Fruit fly (Drosophila melanogaster) whole organism, embryonic: ENCODE measurements around the gene CG33098.
A peak's percentile ranks its signal among the peaks of the same experiment; 100 is the strongest.

ENCODE experiments used
- Ada2b ChIP-seq: fragments of 200-800 bp; sonication (Bioruptor generic); IDR thresholded peaks from 2 replicates; pipeline ENCODE4 v1.3.6; 2022; ENCODE audit warnings: missing biosample characterization, missing genetic modification characterization
- Bteb2 ChIP-seq: fragments of 200-800 bp; sonication (Bioruptor generic); optimal IDR thresholded peaks from 2 replicates; lab custom pipeline; 2016; ENCODE audit warnings: missing biosample characterization, missing genetic modification characterization
- CG12219 ChIP-seq: fragments of 200-800 bp; sonication (Bioruptor generic); optimal IDR thresholded peaks from 3 replicates; lab custom pipeline; 2018; ENCODE audit warnings: missing biosample characterization, mild to moderate bottlenecking, missing genetic modification characterization
- CG1233 ChIP-seq: fragments of 200-800 bp; sonication (Bioruptor generic); optimal IDR thresholded peaks from 4 replicates; lab custom pipeline; 2018; ENCODE audit warnings: missing biosample characterization, mild to moderate bottlenecking, missing genetic modification characterization
- CG12659 ChIP-seq: fragments of 200-800 bp; sonication (Bioruptor generic); optimal IDR thresholded peaks from 3 replicates; lab custom pipeline; 2017; ENCODE audit warnings: mild to moderate bottlenecking, missing biosample characterization, missing genetic modification reagents, missing genetic modification characterization
- CG1529 ChIP-seq: fragments of 200-800 bp; sonication (Bioruptor generic); optimal IDR thresholded peaks from 3 replicates; lab custom pipeline; 2018; ENCODE audit warnings: missing biosample characterization, missing genetic modification characterization
- CG16813 ChIP-seq: fragments of 200-800 bp; sonication (Bioruptor generic); IDR thresholded peaks from 3 replicates; pipeline ENCODE4 v1.3.6; 2022; ENCODE audit warnings: missing biosample characterization, missing genetic modification characterization; ENCODE audit not compliant: partially characterized antibody
- CG16863 ChIP-seq: fragments of 200-800 bp; sonication (Bioruptor generic); optimal IDR thresholded peaks from 3 replicates; lab custom pipeline; 2016; ENCODE audit warnings: missing biosample characterization, missing genetic modification characterization
- CG17186 ChIP-seq: fragments of 200-800 bp; sonication (Bioruptor generic); optimal IDR thresholded peaks from 3 replicates; lab custom pipeline; 2017; ENCODE audit warnings: missing biosample characterization, missing genetic modification reagents, missing genetic modification characterization
- CG17359 ChIP-seq: fragments of 200-800 bp; sonication (Bioruptor generic); optimal IDR thresholded peaks from 3 replicates; lab custom pipeline; 2018; ENCODE audit warnings: missing biosample characterization, mild to moderate bottlenecking, missing genetic modification characterization, moderate library complexity
- CG17568 ChIP-seq: fragments of 200-800 bp; sonication (Bioruptor generic); optimal IDR thresholded peaks from 2 replicates; lab custom pipeline; 2018; ENCODE audit warnings: missing biosample characterization, mild to moderate bottlenecking, missing genetic modification characterization, moderate library complexity
- CG17612 ChIP-seq: fragments of 200-800 bp; sonication (Bioruptor generic); IDR thresholded peaks from 2 replicates; pipeline ENCODE4 v1.3.6; 2022; ENCODE audit warnings: missing biosample characterization, missing genetic modification characterization
- CG17912 ChIP-seq: fragments of 200-800 bp; sonication (Bioruptor generic); optimal IDR thresholded peaks from 2 replicates; lab custom pipeline; 2018; ENCODE audit warnings: missing biosample characterization, mild to moderate bottlenecking, missing genetic modification characterization
- CG18011 ChIP-seq: fragments of 200-800 bp; sonication (Bioruptor generic); optimal IDR thresholded peaks from 2 replicates; lab custom pipeline; 2017; ENCODE audit warnings: missing biosample characterization, missing genetic modification characterization, mild to moderate bottlenecking, moderate library complexity, missing genotype
- CG18764 ChIP-seq: fragments of 200-800 bp; sonication (Bioruptor generic); optimal IDR thresholded peaks from 3 replicates; lab custom pipeline; 2016; ENCODE audit warnings: missing biosample characterization, missing genetic modification characterization
- CG2120 ChIP-seq: fragments of 200-800 bp; sonication (Bioruptor generic); optimal IDR thresholded peaks from 3 replicates; lab custom pipeline; 2016; ENCODE audit warnings: missing biosample characterization, missing genetic modification characterization
- CG2129 ChIP-seq: fragments of 200-800 bp; sonication (Bioruptor generic); IDR thresholded peaks from 2 replicates; pipeline ENCODE4 v1.3.6; 2022; ENCODE audit warnings: missing biosample characterization, missing genetic modification characterization; ENCODE audit not compliant: partially characterized antibody
- CG2712 ChIP-seq: fragments of 200-800 bp; optimal IDR thresholded peaks from 3 replicates; lab custom pipeline; 2019; ENCODE audit warnings: missing biosample characterization, mild to moderate bottlenecking, missing genetic modification characterization, moderate library complexity
- CG30431 ChIP-seq: fragments of 200-800 bp; sonication (Bioruptor generic); optimal IDR thresholded peaks from 2 replicates; lab custom pipeline; 2017; ENCODE audit warnings: missing biosample characterization, missing genetic modification characterization
- CG7928 ChIP-seq: fragments of 200-800 bp; sonication (Bioruptor generic); optimal IDR thresholded peaks from 2 replicates; lab custom pipeline; 2017; ENCODE audit warnings: missing biosample characterization, mild to moderate bottlenecking, missing genetic modification characterization
- CG9609 ChIP-seq: fragments of 200-800 bp; sonication (Bioruptor generic); optimal IDR thresholded peaks from 3 replicates; lab custom pipeline; 2016; ENCODE audit warnings: missing biosample characterization, missing genetic modification characterization
- D19A ChIP-seq: fragments of 200-800 bp; optimal IDR thresholded peaks from 3 replicates; lab custom pipeline; 2019; ENCODE audit warnings: missing biosample characterization, mild to moderate bottlenecking, missing genetic modification characterization, moderate library complexity
- Dp ChIP-seq: fragments of 200-800 bp; sonication (Bioruptor generic); optimal IDR thresholded peaks from 2 replicates; lab custom pipeline; 2018; ENCODE audit warnings: missing biosample characterization, mild to moderate bottlenecking, missing genetic modification characterization, moderate library complexity
- Dref ChIP-seq: fragments of 200-800 bp; sonication (Bioruptor generic); IDR thresholded peaks from 2 replicates; pipeline ENCODE4 v1.3.6; 2022; ENCODE audit warnings: missing biosample characterization, missing genetic modification characterization
- GATAe ChIP-seq: fragments of 200-800 bp; sonication (Bioruptor generic); conservative IDR thresholded peaks from 2 replicates; pipeline ENCODE4 v1.3.6; 2022; ENCODE audit warnings: missing biosample characterization, missing genetic modification characterization
- Hmx ChIP-seq: fragments of 200-800 bp; sonication (Bioruptor generic); optimal IDR thresholded peaks from 2 replicates; lab custom pipeline; 2016; ENCODE audit warnings: missing biosample characterization, missing genetic modification characterization
- Hr39 ChIP-seq: fragments of >200 bp; optimal IDR thresholded peaks from 2 replicates; lab custom pipeline; 2017
- Hr78 ChIP-seq, 2 experiments: fragments of 200-800 bp in 1 of 2; fragments of >200 bp in 1 of 2; sonication (Bioruptor generic) in 1 of 2; optimal IDR thresholded peaks; 2 replicates each; lab custom pipeline; 2017 to 2019; ENCODE audit warnings: missing biosample characterization in 2 of 2, missing genetic modification characterization in 2 of 2, mild to moderate bottlenecking in 1 of 2, moderate library complexity in 1 of 2
- Lhr ChIP-seq: fragments of 200-800 bp; sonication (Bioruptor generic); optimal IDR thresholded peaks from 3 replicates; lab custom pipeline; 2017; ENCODE audit warnings: mild to moderate bottlenecking, missing biosample characterization, missing genetic modification reagents, missing genetic modification characterization
- Mad ChIP-seq: fragments of 200-800 bp; sonication (Bioruptor generic); optimal IDR thresholded peaks from 2 replicates; lab custom pipeline; 2016; ENCODE audit warnings: missing biosample characterization, missing genetic modification characterization
- Myb ChIP-seq: fragments of 200-800 bp; sonication (Bioruptor generic); optimal IDR thresholded peaks from 2 replicates; lab custom pipeline; 2016; ENCODE audit warnings: missing biosample characterization, missing genetic modification characterization
- Neu2 ChIP-seq: fragments of 200-800 bp; sonication (Bioruptor generic); optimal IDR thresholded peaks from 3 replicates; lab custom pipeline; 2016; ENCODE audit warnings: missing biosample characterization, missing genetic modification characterization, borderline replicate concordance
- Oaz ChIP-seq: fragments of 200-800 bp; sonication (Bioruptor generic); IDR thresholded peaks from 2 replicates; pipeline ENCODE4 v1.3.6; 2022; ENCODE audit warnings: missing biosample characterization, missing genetic modification characterization
- Rfx ChIP-seq: fragments of 200-800 bp; sonication (Bioruptor generic); IDR thresholded peaks from 2 replicates; pipeline ENCODE4 v1.3.6; 2022; ENCODE audit warnings: missing biosample characterization, missing genetic modification characterization
- Side ChIP-seq: fragments of 200-800 bp; sonication (Bioruptor generic); optimal IDR thresholded peaks from 2 replicates; lab custom pipeline; 2016; ENCODE audit warnings: missing biosample characterization, missing genetic modification characterization
- TFAM ChIP-seq: fragments of 200-800 bp; sonication (Bioruptor generic); optimal IDR thresholded peaks from 2 replicates; lab custom pipeline; 2017; ENCODE audit warnings: missing biosample characterization, missing genetic modification characterization, inconsistent platforms
- Tbp ChIP-seq: fragments of >200 bp; optimal IDR thresholded peaks from 2 replicates; lab custom pipeline; 2018; ENCODE audit warnings: missing biosample characterization, missing genetic modification characterization
- Xrp1 ChIP-seq: fragments of 200-800 bp; sonication (Bioruptor generic); IDR thresholded peaks from 2 replicates; pipeline ENCODE4 v1.3.6; 2022; ENCODE audit warnings: missing biosample characterization, missing genetic modification characterization
- caup ChIP-seq: fragments of 200-800 bp; sonication (Bioruptor generic); optimal IDR thresholded peaks from 3 replicates; lab custom pipeline; 2017; ENCODE audit warnings: missing biosample characterization, mild to moderate bottlenecking, missing genetic modification characterization, moderate library complexity; ENCODE audit not compliant: severe bottlenecking
- dati ChIP-seq: fragments of 200-800 bp; sonication (Bioruptor generic); IDR thresholded peaks from 2 replicates; pipeline ENCODE4 v1.3.6; 2022; ENCODE audit warnings: missing biosample characterization, missing genetic modification characterization
- disco-r ChIP-seq: fragments of 200-800 bp; sonication (Bioruptor generic); optimal IDR thresholded peaks from 2 replicates; lab custom pipeline; 2016; ENCODE audit warnings: missing biosample characterization, missing genetic modification characterization
- en ChIP-seq: fragments of 200-800 bp; sonication (Bioruptor generic); optimal IDR thresholded peaks from 2 replicates; lab custom pipeline; 2016; ENCODE audit warnings: missing biosample characterization, missing genetic modification characterization
- ham ChIP-seq: fragments of 200-800 bp; sonication (Bioruptor generic); IDR thresholded peaks from 2 replicates; pipeline ENCODE4 v1.3.6; 2022; ENCODE audit warnings: missing biosample characterization, missing genetic modification characterization
- hth ChIP-seq: fragments of >200 bp; optimal IDR thresholded peaks from 2 replicates; lab custom pipeline; 2017; ENCODE audit warnings: inconsistent platforms
- ind ChIP-seq: fragments of 200-800 bp; sonication (Bioruptor generic); optimal IDR thresholded peaks from 3 replicates; lab custom pipeline; 2016; ENCODE audit warnings: missing biosample characterization, missing genetic modification characterization
- inv ChIP-seq: fragments of 200-800 bp; sonication (Bioruptor generic); IDR thresholded peaks from 2 replicates; pipeline ENCODE4 v1.3.6; 2022; ENCODE audit warnings: missing biosample characterization, missing genetic modification characterization; ENCODE audit not compliant: partially characterized antibody
- p53 ChIP-seq: fragments of 200-800 bp; sonication (Bioruptor generic); optimal IDR thresholded peaks from 2 replicates; lab custom pipeline; 2016; ENCODE audit warnings: missing biosample characterization, missing genetic modification characterization
- psq ChIP-seq: fragments of 200-800 bp; sonication (Bioruptor generic); optimal IDR thresholded peaks from 2 replicates; lab custom pipeline; 2017; ENCODE audit warnings: missing biosample characterization, missing genetic modification characterization
- row ChIP-seq: fragments of 200-800 bp; sonication (Bioruptor generic); IDR thresholded peaks from 3 replicates; pipeline ENCODE4 v1.3.6; 2022; ENCODE audit warnings: missing biosample characterization, missing genetic modification characterization
- sd ChIP-seq: fragments of 200-800 bp; sonication (Bioruptor generic); optimal IDR thresholded peaks from 3 replicates; lab custom pipeline; 2018; ENCODE audit warnings: missing biosample characterization, mild to moderate bottlenecking, missing genetic modification characterization, moderate library complexity
- slou ChIP-seq: fragments of 200-800 bp; sonication (Bioruptor generic); optimal IDR thresholded peaks from 3 replicates; lab custom pipeline; 2016; ENCODE audit warnings: missing biosample characterization, missing genetic modification characterization
- z ChIP-seq: fragments of 200-800 bp; sonication (Bioruptor generic); IDR thresholded peaks from 3 replicates; pipeline ENCODE4 v1.3.6; 2022; ENCODE audit warnings: missing biosample characterization, missing genetic modification characterization

The CG33098 gene

dm6 chr3R:12408160-12408559 is 21.2 kb downstream of the CG33098 start, which contains the start of gene CG5196 (continued):
- peak; percentile 74 for TF ChIP-seq row (GFP tag; lab: Robert Waterston, UW)
- TF ChIP-seq slou = no peak
- TF ChIP-seq Hmx (GFP tag; lab: Kevin White, UChicago) = no peak
- TF ChIP-seq Dref (GFP tag; lab: Robert Waterston, UW) = peak; percentile 93
- no peak for TF ChIP-seq en (GFP tag; lab: Kevin White, UChicago)
- TF ChIP-seq CG1529 = no peak
- TF ChIP-seq Mad (GFP tag; lab: Kevin White, UChicago) = no peak
- no peak for TF ChIP-seq CG9609 (GFP tag; lab: Kevin White, UChicago)
- TF ChIP-seq inv (GFP tag; lab: Robert Waterston, UW) = peak; percentile 51; the same call in 1 of the 2 replicates
- no peak for TF ChIP-seq p53
- peak; percentile 78 for TF ChIP-seq CG12659 (GFP tag; lab: Kevin White, UChicago)
- TF ChIP-seq CG18764 (GFP tag; lab: Kevin White, UChicago) = no peak
- TF ChIP-seq GATAe (GFP tag; lab: Robert Waterston, UW) = no peak
- TF ChIP-seq Hr78 (GFP tag; optimal IDR thresholded peaks at IDR 0.05; lab: Kevin White, UChicago) = no peak
- TF ChIP-seq CG18011 = no peak
- TF ChIP-seq CG16813 = peak; percentile 52; the same call in 2 of the 3 replicates
- no peak for TF ChIP-seq z (GFP tag; lab: Robert Waterston, UW)
- TF ChIP-seq Ada2b (GFP tag; lab: Robert Waterston, UW) = no peak
- TF ChIP-seq CG17186 (GFP tag; lab: Kevin White, UChicago) = peak; percentile 49
- TF ChIP-seq psq = no peak
- no peak for TF ChIP-seq dati (GFP tag; lab: Robert Waterston, UW)
- TF ChIP-seq caup = peak; percentile 18
- peak; percentile 15 for TF ChIP-seq Myb
- peak; percentile 30 for TF ChIP-seq sd
- TF ChIP-seq Tbp (GFP tag; lab: Kevin White, UChicago) = no peak
- no peak for TF ChIP-seq Bteb2 (GFP tag; lab: Kevin White, UChicago)
- TF ChIP-seq Rfx = peak; percentile 26; the same call in 1 of the 2 replicates
- TF ChIP-seq Xrp1 (GFP tag; lab: Robert Waterston, UW) = 0 out of 2 replicates have a peak, but pooled peaks have one; percentile 12
- TF ChIP-seq hth (lab: Kevin White, UChicago) = no peak
- TF ChIP-seq Lhr (GFP tag; lab: Kevin White, UChicago) = peak; percentile 49
- no peak for TF ChIP-seq CG12219 (GFP tag; lab: Kevin White, UChicago)
- no peak for TF ChIP-seq Neu2
- peak; percentile 23 for TF ChIP-seq CG2120 (GFP tag; lab: Kevin White, UChicago)
- TF ChIP-seq disco-r = no peak
- TF ChIP-seq Hr39 (lab: Kevin White, UChicago) = no peak
- TF ChIP-seq CG16863 = no peak
- TF ChIP-seq TFAM = no peak
- TF ChIP-seq CG1233 (GFP tag; lab: Kevin White, UChicago) = no peak
- TF ChIP-seq Dp (GFP tag; lab: Kevin White, UChicago) = peak; percentile 80
- TF ChIP-seq CG30431 = no peak
- TF ChIP-seq CG2712 (tag; lab: Kevin White, UChicago) = peak; percentile 48
- peak; percentile 1 for TF ChIP-seq D19A (tag; lab: Kevin White, UChicago)
- no peak for TF ChIP-seq CG17359 (tag; lab: Kevin White, UChicago)
- TF ChIP-seq ham = no peak
- no peak for TF ChIP-seq Oaz (GFP tag; lab: Robert Waterston, UW)
- peak; percentile 7 for TF ChIP-seq CG7928 (GFP tag; lab: Kevin White, UChicago)
- no peak for TF ChIP-seq CG17568 (GFP tag; lab: Kevin White, UChicago)
- TF ChIP-seq ind = no peak
- no peak for TF ChIP-seq CG2129 (GFP tag; lab: Robert Waterston, UW)
- no peak for TF ChIP-seq Side (GFP tag; lab: Kevin White, UChicago)
- no peak for TF ChIP-seq CG17612 (GFP tag; lab: Robert Waterston, UW)
- no peak for TF ChIP-seq CG17912 (GFP tag; lab: Kevin White, UChicago)
